Worm (Caenorhabditis elegans): ENCODE measurements around the gene W02B3.3.

W02B3.3 gene

ce11 chrIII:623754-624153 is 44.5 kb downstream of the W02B3.3 start (continued):
- peak in 1 of 2 experiments; percentile 81 for TF ChIP-seq hif-1 (tag; optimal IDR thresholded peaks at IDR 0.05)
- peak; percentile 97 for TF ChIP-seq nhr-77 (tag; optimal IDR thresholded peaks at IDR 0.05)
- TF ChIP-seq dmd-6 (GFP tag; IDR thresholded peaks at IDR 0.05), result peak; percentile 95
- TF ChIP-seq attf-4 (tag; optimal IDR thresholded peaks at IDR 0.05), result no peak
- no peak for TF ChIP-seq lin-15B (tag; optimal IDR thresholded peaks at IDR 0.05)
- TF ChIP-seq mdt-29 (GFP tag; IDR thresholded peaks at IDR 0.05), result no peak
- TF ChIP-seq ceh-20 (GFP tag; IDR thresholded peaks at IDR 0.05), result peak; percentile 86
- TF ChIP-seq ztf-7 (tag; optimal IDR thresholded peaks at IDR 0.05), result no peak
- no peak for TF ChIP-seq lir-3 (tag; optimal IDR thresholded peaks at IDR 0.05)
- TF ChIP-seq hlh-11 (tag; optimal IDR thresholded peaks at IDR 0.05), result peak; percentile 99
- TF ChIP-seq set-16 (GFP tag; IDR thresholded peaks at IDR 0.05), result peak; percentile 65; the same call in 1 of the 2 replicates
- no peak for TF ChIP-seq tag-97 (GFP tag; IDR thresholded peaks at IDR 0.05)
- TF ChIP-seq spr-3 (GFP tag; optimal IDR thresholded peaks at IDR 0.05), result no peak
- TF ChIP-seq daf-16 (GFP tag; optimal IDR thresholded peaks at IDR 0.05), result peak; percentile 38 to 55
- TF ChIP-seq daf-16 (tag; optimal IDR thresholded peaks at IDR 0.05), result peak; percentile 95
- no peak for TF ChIP-seq snpc-1.2 (GFP tag; IDR thresholded peaks at IDR 0.05)
- no peak for TF ChIP-seq nhr-111 (GFP tag; optimal IDR thresholded peaks at IDR 0.05)
- TF ChIP-seq snpc-4 (tag; optimal IDR thresholded peaks at IDR 0.05), result no peak
- TF ChIP-seq nhr-10 (tag; optimal IDR thresholded peaks at IDR 0.05), result no peak
- peak; percentile 73 for TF ChIP-seq lin-13 (GFP tag; optimal IDR thresholded peaks at IDR 0.05)
- peak; percentile 26 for TF ChIP-seq egl-27 (tag; optimal IDR thresholded peaks at IDR 0.05)
- TF ChIP-seq madf-9 (GFP tag; conservative IDR thresholded peaks at IDR 0.05), result peak; percentile 58; the same call in 1 of the 2 replicates
- no peak for TF ChIP-seq zag-1 (tag; optimal IDR thresholded peaks at IDR 0.05)
- TF ChIP-seq nhr-25 (tag; optimal IDR thresholded peaks at IDR 0.05; ENCODE audit: borderline replicate concordance, insufficient read depth), result peak; percentile 36
- TF ChIP-seq nhr-42 (GFP tag; IDR thresholded peaks at IDR 0.05), result no peak
- TF ChIP-seq dmd-8 (GFP tag; IDR thresholded peaks at IDR 0.05), result no peak
- no peak for TF ChIP-seq mxl-2 (GFP tag; conservative IDR thresholded peaks at IDR 0.05)
- TF ChIP-seq ceh-82 (tag; optimal IDR thresholded peaks at IDR 0.05), result no peak
- peak; percentile 77 for TF ChIP-seq tra-1 (GFP tag; IDR thresholded peaks at IDR 0.05)
- TF ChIP-seq egl-43 (GFP tag; IDR thresholded peaks at IDR 0.05), result peak; percentile 63; the same call in 1 of the 2 replicates
- peak; percentile 65 for TF ChIP-seq lin-38 (GFP tag; IDR thresholded peaks at IDR 0.05)
- TF ChIP-seq fos-1 (tag; optimal IDR thresholded peaks at IDR 0.05), result no peak
- peak; percentile 80 for TF ChIP-seq rbr-2 (tag; optimal IDR thresholded peaks at IDR 0.05)
- TF ChIP-seq F10B5.3 (tag; optimal IDR thresholded peaks at IDR 0.05), result no peak
- TF ChIP-seq cey-2 (tag; optimal IDR thresholded peaks at IDR 0.05; ENCODE audit: borderline replicate concordance, insufficient read depth), result no peak
- TF ChIP-seq ces-1 (GFP tag; optimal IDR thresholded peaks at IDR 0.05), result no peak
- 0 out of 2 replicates have a peak, but pooled peaks have one; percentile 59 for TF ChIP-seq ctbp-1 (GFP tag; IDR thresholded peaks at IDR 0.05)

ce11 chrIII:620204-620718 is 48.0 kb downstream of the W02B3.3 start, which contains the start of gene T19C3.4:
TSS of gene T19C3.4 (minus strand) at chrIII:620254.
- TF ChIP-seq hlh-11 (tag; optimal IDR thresholded peaks at IDR 0.05) (peak; percentile 56), mdl-1 (tag; optimal IDR thresholded peaks at IDR 0.05) (peak in 1 of 2 experiments; percentile 63), dmd-6 (GFP tag; IDR thresholded peaks at IDR 0.05) (peak; percentile 81), nhr-237 (tag; optimal IDR thresholded peaks at IDR 0.05) (no peak), lsy-2 (tag; optimal IDR thresholded peaks at IDR 0.05) (peak in 1 of 2 experiments; percentile 22), nhr-28 (tag; optimal IDR thresholded peaks at IDR 0.05) (peak; percentile 73), daf-8 (GFP tag; IDR thresholded peaks at IDR 0.05) (no peak), hlh-30 (tag; optimal IDR thresholded peaks at IDR 0.05; ENCODE audit: insufficient read depth) (peak; percentile 87), mep-1 (tag; optimal IDR thresholded peaks at IDR 0.05) (peak; percentile 19), R02D3.7 (tag; optimal IDR thresholded peaks at IDR 0.05) (no peak), zip-11 (GFP tag; IDR thresholded peaks at IDR 0.05) (no peak), lin-1 (GFP tag; IDR thresholded peaks at IDR 0.05) (no peak), dve-1 (tag; optimal IDR thresholded peaks at IDR 0.05; ENCODE audit: insufficient read depth) (peak; percentile 58), aha-1 (tag) (peak; percentile 23), vab-7 (GFP tag; IDR thresholded peaks at IDR 0.05) (no peak), nhr-77 (tag; optimal IDR thresholded peaks at IDR 0.05) (peak; percentile 57), mxl-3 (GFP tag; optimal IDR thresholded peaks at IDR 0.05) (peak; percentile 11), daf-16 (GFP tag; optimal IDR thresholded peaks at IDR 0.05) (no peak), daf-16 (tag; optimal IDR thresholded peaks at IDR 0.05) (peak; percentile 39), mdt-29 (GFP tag; IDR thresholded peaks at IDR 0.05) (peak; percentile 26; the same call in 1 of the 2 replicates)
